Worm (Caenorhabditis elegans) whole organism, L3 larva: ENCODE results near the gene ptp-5.1.

Experiments used
- R02D3.7 ChIP-seq: fragments of 150-350 bp; optimal IDR thresholded peaks from 2 replicates; lab custom pipeline; 2014; ENCODE audit warnings: missing biosample characterization, missing genetic modification characterization
- ZK546.5 ChIP-seq: sonication (generic microtip); optimal IDR thresholded peaks from 2 replicates; lab custom pipeline; 2017; ENCODE audit warnings: missing biosample characterization, missing genetic modification characterization
- aly-2 ChIP-seq: fragments of 150-350 bp; optimal IDR thresholded peaks from 2 replicates; lab custom pipeline; 2014; ENCODE audit warnings: missing biosample characterization, missing genetic modification characterization
- ama-1 ChIP-seq: fragments of 150-350 bp; optimal IDR thresholded peaks from 2 replicates; lab custom pipeline; 2018
- ceh-16 ChIP-seq: sonication (generic microtip); optimal IDR thresholded peaks from 2 replicates; lab custom pipeline; 2017; ENCODE audit warnings: missing biosample characterization, missing genetic modification characterization
- ceh-28 ChIP-seq: fragments of 150-350 bp; optimal IDR thresholded peaks from 2 replicates; lab custom pipeline; 2014; ENCODE audit warnings: missing biosample characterization, missing genetic modification reagents, missing genetic modification characterization
- ceh-82 ChIP-seq: fragments of 150-350 bp; optimal IDR thresholded peaks from 2 replicates; lab custom pipeline; 2014; ENCODE audit warnings: missing biosample characterization, missing genetic modification characterization
- ceh-9 ChIP-seq: sonication (generic microtip); optimal IDR thresholded peaks from 2 replicates; lab custom pipeline; 2018; ENCODE audit warnings: missing biosample characterization, missing genetic modification characterization
- daf-12 ChIP-seq: fragments of 150-350 bp; optimal IDR thresholded peaks from 2 replicates; lab custom pipeline; 2014; ENCODE audit warnings: missing biosample characterization, missing genetic modification reagents, missing genetic modification characterization
- egl-27 ChIP-seq: sonication (generic microtip); optimal IDR thresholded peaks from 4 replicates; lab custom pipeline; 2017; ENCODE audit warnings: missing biosample characterization, missing genetic modification reagents, missing genetic modification characterization
- egl-5 ChIP-seq: fragments of 150-350 bp; optimal IDR thresholded peaks from 2 replicates; lab custom pipeline; 2017; ENCODE audit warnings: missing biosample characterization, missing genetic modification reagents, missing genetic modification characterization, inconsistent platforms
- elt-1 ChIP-seq: fragments of 150-350 bp; optimal IDR thresholded peaks from 2 replicates; lab custom pipeline; 2014; ENCODE audit warnings: missing biosample characterization, missing genetic modification characterization
- elt-2 ChIP-seq: sonication (generic microtip); optimal IDR thresholded peaks from 2 replicates; lab custom pipeline; 2016; ENCODE audit warnings: missing genetic modification reagents, mild to moderate bottlenecking, missing genetic modification characterization, missing compliant biosample characterization
- elt-3 ChIP-seq, 3 experiments: fragments of 150-350 bp in 1 of 3; sonication (generic microtip) in 2 of 3; optimal IDR thresholded peaks; 2 replicates in 2 of 3; 4 replicates in 1 of 3; lab custom pipeline; 2014 to 2017; ENCODE audit warnings: missing biosample characterization in 3 of 3, missing genetic modification characterization in 3 of 3
- eor-1 ChIP-seq, 2 experiments: fragments of 150-350 bp; optimal IDR thresholded peaks; 2 replicates each; lab custom pipeline; 2014 to 2018; ENCODE audit warnings: missing biosample characterization in 2 of 2, missing genetic modification characterization in 2 of 2
- fkh-10 ChIP-seq: sonication (generic microtip); optimal IDR thresholded peaks from 2 replicates; lab custom pipeline; 2017; ENCODE audit warnings: missing biosample characterization, missing genetic modification reagents, missing genetic modification characterization
- fkh-2 ChIP-seq: fragments of 150-350 bp; optimal IDR thresholded peaks from 2 replicates; lab custom pipeline; 2014; ENCODE audit warnings: missing biosample characterization, missing genetic modification reagents, missing genetic modification characterization
- fos-1 ChIP-seq: fragments of 150-350 bp; optimal IDR thresholded peaks from 2 replicates; lab custom pipeline; 2014; ENCODE audit warnings: missing biosample characterization, missing genetic modification characterization
- hmg-11 ChIP-seq: sonication (generic microtip); optimal IDR thresholded peaks from 2 replicates; lab custom pipeline; 2016; ENCODE audit warnings: missing genetic modification characterization, missing compliant biosample characterization
- jun-1 ChIP-seq: fragments of 150-350 bp; optimal IDR thresholded peaks from 2 replicates; lab custom pipeline; 2014; ENCODE audit warnings: missing biosample characterization, missing genetic modification reagents, missing genetic modification characterization
- lin-15B ChIP-seq: fragments of 150-350 bp; optimal IDR thresholded peaks from 2 replicates; lab custom pipeline; 2014; ENCODE audit warnings: missing biosample characterization, missing genetic modification characterization
- lin-39 ChIP-seq: fragments of 150-350 bp; optimal IDR thresholded peaks from 2 replicates; lab custom pipeline; 2018; ENCODE audit warnings: missing biosample characterization, missing genetic modification reagents, missing genetic modification characterization
- lsy-12 ChIP-seq: sonication (generic microtip); optimal IDR thresholded peaks from 2 replicates; lab custom pipeline; 2016; ENCODE audit warnings: mild to moderate bottlenecking, missing genetic modification characterization, missing compliant biosample characterization
- mdl-1 ChIP-seq: fragments of 150-350 bp; optimal IDR thresholded peaks from 2 replicates; lab custom pipeline; 2014; ENCODE audit warnings: missing biosample characterization, missing genetic modification characterization
- mml-1 ChIP-seq: fragments of 150-350 bp; sonication (generic microtip); optimal IDR thresholded peaks from 3 replicates; lab custom pipeline; 2014; ENCODE audit warnings: missing biosample characterization, missing genetic modification characterization
- nfya-1 ChIP-seq: sonication (generic microtip); optimal IDR thresholded peaks from 2 replicates; lab custom pipeline; 2017; ENCODE audit warnings: missing genetic modification characterization, mild to moderate bottlenecking, missing compliant biosample characterization, antibody characterized with exemption, moderate library complexity; ENCODE audit not compliant: insufficient read depth
- nhr-11 ChIP-seq: fragments of 150-350 bp; optimal IDR thresholded peaks from 2 replicates; lab custom pipeline; 2014; ENCODE audit warnings: missing biosample characterization, missing genetic modification characterization
- nhr-12 ChIP-seq: fragments of 150-350 bp; optimal IDR thresholded peaks from 2 replicates; lab custom pipeline; 2014; ENCODE audit warnings: missing biosample characterization, missing genetic modification characterization
- nhr-23 ChIP-seq: fragments of 150-350 bp; optimal IDR thresholded peaks from 2 replicates; lab custom pipeline; 2014; ENCODE audit warnings: missing biosample characterization, missing genetic modification reagents, missing genetic modification characterization
- nhr-237 ChIP-seq: fragments of 150-350 bp; optimal IDR thresholded peaks from 2 replicates; lab custom pipeline; 2014; ENCODE audit warnings: missing biosample characterization, missing genetic modification characterization
- nhr-25 ChIP-seq: sonication (generic microtip); optimal IDR thresholded peaks from 2 replicates; lab custom pipeline; 2017; ENCODE audit warnings: missing biosample characterization, missing genetic modification characterization
- nhr-28 ChIP-seq: fragments of 150-350 bp; optimal IDR thresholded peaks from 2 replicates; lab custom pipeline; 2014; ENCODE audit warnings: missing biosample characterization, missing genetic modification characterization
- nhr-43 ChIP-seq: sonication (generic microtip); optimal IDR thresholded peaks from 2 replicates; lab custom pipeline; 2016; ENCODE audit warnings: mild to moderate bottlenecking, missing genetic modification characterization, missing compliant biosample characterization; ENCODE audit not compliant: poor library complexity, severe bottlenecking
- nhr-67 ChIP-seq: fragments of 150-350 bp; optimal IDR thresholded peaks from 2 replicates; lab custom pipeline; 2014; ENCODE audit warnings: missing biosample characterization, missing genetic modification characterization
- nhr-76 ChIP-seq: fragments of 150-350 bp; sonication (generic microtip); optimal IDR thresholded peaks from 5 replicates; lab custom pipeline; 2014; ENCODE audit warnings: missing biosample characterization, missing genetic modification characterization
- nhr-77 ChIP-seq: fragments of 150-350 bp; optimal IDR thresholded peaks from 2 replicates; lab custom pipeline; 2014; ENCODE audit warnings: missing biosample characterization, missing genetic modification characterization
- pha-4 ChIP-seq: fragments of 150-350 bp; optimal IDR thresholded peaks from 2 replicates; lab custom pipeline; 2014; ENCODE audit warnings: missing biosample characterization, missing genetic modification reagents, missing genetic modification characterization
- pqm-1 ChIP-seq: fragments of 150-350 bp; optimal IDR thresholded peaks from 2 replicates; lab custom pipeline; 2017; ENCODE audit warnings: missing biosample characterization, missing genetic modification characterization, inconsistent platforms
- sea-2 ChIP-seq: fragments of 150-350 bp; sonication (generic microtip); optimal IDR thresholded peaks from 4 replicates; lab custom pipeline; 2014; ENCODE audit warnings: missing biosample characterization, missing genetic modification reagents, missing genetic modification characterization
- skn-1 ChIP-seq: fragments of 150-350 bp; optimal IDR thresholded peaks from 2 replicates; lab custom pipeline; 2014; ENCODE audit warnings: missing biosample characterization, missing genetic modification characterization
- snpc-4 ChIP-seq: fragments of 150-350 bp; optimal IDR thresholded peaks from 2 replicates; lab custom pipeline; 2014; ENCODE audit warnings: missing biosample characterization, missing genetic modification characterization
- tbx-2 ChIP-seq: sonication (generic microtip); optimal IDR thresholded peaks from 2 replicates; lab custom pipeline; 2016; ENCODE audit warnings: mild to moderate bottlenecking, missing genetic modification characterization, missing compliant biosample characterization
- unc-39 ChIP-seq: sonication (generic microtip); optimal IDR thresholded peaks from 4 replicates; lab custom pipeline; 2017; ENCODE audit warnings: missing biosample characterization, missing genetic modification characterization
- unc-62 ChIP-seq: fragments of 150-350 bp; sonication (generic microtip); optimal IDR thresholded peaks from 4 replicates; lab custom pipeline; 2014; ENCODE audit warnings: missing biosample characterization, missing genetic modification reagents, missing genetic modification characterization
- zag-1 ChIP-seq: fragments of 150-350 bp; optimal IDR thresholded peaks from 2 replicates; lab custom pipeline; 2014; ENCODE audit warnings: missing biosample characterization, missing genetic modification characterization
- ztf-11 ChIP-seq: fragments of 150-350 bp; optimal IDR thresholded peaks from 2 replicates; lab custom pipeline; 2014; ENCODE audit warnings: missing biosample characterization, missing genetic modification characterization
- ztf-4 ChIP-seq: fragments of 150-350 bp; optimal IDR thresholded peaks from 2 replicates; lab custom pipeline; 2014; ENCODE audit warnings: missing biosample characterization, missing genetic modification characterization

ptp-5.1 gene

DNA sequence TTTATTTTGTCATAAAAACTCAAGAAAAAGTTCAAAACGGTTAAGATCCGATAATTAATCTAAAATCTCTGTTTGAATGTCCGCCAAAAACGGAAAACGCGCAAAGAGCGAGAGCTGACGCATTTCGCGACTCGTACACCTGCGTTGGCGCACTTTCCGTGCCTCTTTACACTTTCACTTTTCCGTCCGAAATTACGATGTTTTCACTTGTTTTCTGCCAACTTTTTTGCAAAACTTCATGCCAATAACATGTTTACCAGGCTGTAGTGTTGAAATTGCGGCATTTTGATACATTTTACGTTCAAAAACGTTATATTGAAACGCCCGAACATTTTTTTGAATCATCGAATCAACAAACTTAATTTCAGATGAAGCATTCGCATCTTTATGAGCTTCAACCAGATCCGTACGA lies 17.6 kb downstream of the ptp-5.1 start, which contains the start of gene W03F8.4:
TSS of gene W03F8.4 (plus strand) at position 369 of the 412 bp plus-strand sequence.
- TF ChIP-seq nhr-43 (tag; lab: Kevin White, UChicago) (peak; percentile 91), mdl-1 (tag; lab: Kevin White, UChicago) (no peak), ztf-11 (tag; lab: Kevin White, UChicago) (no peak), ceh-82 (tag; lab: Kevin White, UChicago) (peak; percentile 87), nhr-28 (tag; lab: Kevin White, UChicago) (no peak), nhr-237 (tag; lab: Kevin White, UChicago) (no peak), lsy-12 (tag; lab: Kevin White, UChicago) (peak; percentile 91), ceh-28 (tag; lab: Kevin White, UChicago) (peak; percentile 87), nhr-25 (tag; lab: Kevin White, UChicago) (peak; percentile 96), ztf-4 (tag; lab: Kevin White, UChicago) (peak; percentile 74), nhr-11 (tag; lab: Kevin White, UChicago) (peak; percentile 35), nhr-23 (tag; lab: Kevin White, UChicago) (peak; percentile 97), elt-2 (tag; lab: Kevin White, UChicago) (peak; percentile 62), pha-4 (tag; lab: Kevin White, UChicago) (peak; percentile 94), nhr-77 (tag; lab: Kevin White, UChicago) (peak; percentile 74), lin-39 (tag; lab: Kevin White, UChicago) (peak; percentile 71), elt-1 (tag; lab: Kevin White, UChicago) (peak; percentile 69), fkh-2 (tag; lab: Kevin White, UChicago) (no peak), lin-15B (tag; lab: Kevin White, UChicago) (peak; percentile 96), R02D3.7 (tag; lab: Kevin White, UChicago) (peak; percentile 88), daf-12 (tag; lab: Kevin White, UChicago) (no peak), ama-1 (lab: Kevin White, UChicago) (peak; percentile 53), unc-62 (GFP tag; lab: Kevin White, UChicago) (no peak), fos-1 (tag; lab: Kevin White, UChicago) (no peak), nfya-1 (tag; lab: Kevin White, UChicago) (peak; percentile 91), egl-27 (peak; percentile 24), snpc-4 (peak; percentile 93), unc-39 (tag; lab: Kevin White, UChicago) (no peak), aly-2 (peak; percentile 28), skn-1 (peak; percentile 84), ZK546.5 (tag; lab: Kevin White, UChicago) (no peak), ceh-9 (tag; lab: Kevin White, UChicago) (no peak), sea-2 (no peak), elt-3 (tag; optimal IDR thresholded peaks at IDR 0.05; lab: Kevin White, UChicago) (peak in 1 of 3 experiments; percentile 49), pqm-1 (peak; percentile 42), egl-5 (tag; lab: Kevin White, UChicago) (peak; percentile 92), ceh-16 (no peak), hmg-11 (tag; lab: Kevin White, UChicago) (peak; percentile 88), nhr-76 (tag; lab: Kevin White, UChicago) (no peak), mml-1 (tag; lab: Kevin White, UChicago) (no peak), nhr-12 (tag; lab: Kevin White, UChicago) (no peak), zag-1 (tag; lab: Kevin White, UChicago) (no peak), jun-1 (tag; lab: Kevin White, UChicago) (peak; percentile 83), tbx-2 (tag; lab: Kevin White, UChicago) (peak; percentile 92), eor-1 (tag; optimal IDR thresholded peaks at IDR 0.05; lab: Kevin White, UChicago) (no peak), nhr-67 (tag; lab: Kevin White, UChicago) (no peak), fkh-10 (no peak)
